Fruit fly (Drosophila melanogaster) whole organism, adult: ENCODE measurements around the gene CG9184.

Experiments
- CG11617 ChIP-seq: fragments of 200-800 bp; sonication (Bioruptor generic); optimal IDR thresholded peaks from 2 replicates; lab custom pipeline; 2017; ENCODE audit warnings: mild to moderate bottlenecking, missing biosample characterization, missing genetic modification reagents, missing genetic modification characterization
- CG12768 ChIP-seq: fragments of 200-800 bp; sonication (Bioruptor generic); optimal IDR thresholded peaks from 2 replicates; lab custom pipeline; 2017; ENCODE audit warnings: missing biosample characterization, missing genetic modification characterization, mild to moderate bottlenecking, moderate library complexity, missing genetic modification reagents
- CG14711 ChIP-seq: fragments of 200-800 bp; sonication (Bioruptor generic); optimal IDR thresholded peaks from 2 replicates; lab custom pipeline; 2018; ENCODE audit warnings: missing biosample characterization, mild to moderate bottlenecking, missing genetic modification characterization, moderate library complexity
- CG1620 ChIP-seq: fragments of 200-800 bp; sonication (Bioruptor generic); optimal IDR thresholded peaks from 2 replicates; lab custom pipeline; 2016; ENCODE audit warnings: missing biosample characterization, missing genetic modification characterization
- CG33017 ChIP-seq: fragments of 200-800 bp; sonication (Bioruptor generic); optimal IDR thresholded peaks from 2 replicates; lab custom pipeline; 2018; ENCODE audit warnings: missing biosample characterization, mild to moderate bottlenecking, missing genetic modification characterization, moderate library complexity
- CG5204 ChIP-seq: fragments of 200-800 bp; sonication (Bioruptor generic); optimal IDR thresholded peaks from 2 replicates; lab custom pipeline; 2016; ENCODE audit warnings: missing biosample characterization, missing genetic modification characterization
- CG7045 ChIP-seq: fragments of 200-800 bp; sonication (Bioruptor generic); optimal IDR thresholded peaks from 2 replicates; lab custom pipeline; 2017; ENCODE audit warnings: missing biosample characterization, mild to moderate bottlenecking, missing genetic modification characterization
- CG7101 ChIP-seq: fragments of 200-800 bp; sonication (Bioruptor generic); optimal IDR thresholded peaks from 2 replicates; lab custom pipeline; 2018; ENCODE audit warnings: missing biosample characterization, mild to moderate bottlenecking, missing genetic modification characterization, moderate library complexity
- Clk ChIP-seq: fragments of 200-800 bp; sonication (Bioruptor generic); optimal IDR thresholded peaks from 2 replicates; lab custom pipeline; 2017; ENCODE audit warnings: missing biosample characterization, missing genetic modification characterization
- Crg-1 ChIP-seq: fragments of 200-800 bp; sonication (Bioruptor generic); optimal IDR thresholded peaks from 2 replicates; lab custom pipeline; 2016; ENCODE audit warnings: missing biosample characterization, missing genetic modification characterization
- Hr96 ChIP-seq: fragments of 200-800 bp; sonication (Bioruptor generic); optimal IDR thresholded peaks from 2 replicates; lab custom pipeline; 2016; ENCODE audit warnings: missing biosample characterization, missing genetic modification characterization
- Mnt ChIP-seq: fragments of 200-800 bp; sonication (Bioruptor generic); optimal IDR thresholded peaks from 2 replicates; lab custom pipeline; 2016; ENCODE audit warnings: missing biosample characterization, mild to moderate bottlenecking, missing genetic modification characterization
- bab1 ChIP-seq: fragments of 200-800 bp; sonication (Bioruptor generic); optimal IDR thresholded peaks from 3 replicates; lab custom pipeline; 2019; ENCODE audit warnings: missing biosample characterization, mild to moderate bottlenecking, missing genetic modification characterization, moderate library complexity
- cic ChIP-seq: fragments of 200-800 bp; sonication (Bioruptor generic); optimal IDR thresholded peaks from 2 replicates; lab custom pipeline; 2017; ENCODE audit warnings: missing biosample characterization, mild to moderate bottlenecking, missing genetic modification characterization, moderate library complexity
- cnc ChIP-seq, 2 experiments: fragments of >200 bp; optimal IDR thresholded peaks; 2 replicates each; lab custom pipeline; 2017
- kay ChIP-seq: fragments of 200-800 bp; sonication (Bioruptor generic); peaks from one replicate; lab custom pipeline; 2016; ENCODE audit warnings: missing biosample characterization, missing genetic modification characterization, borderline replicate concordance
- ovo ChIP-seq: fragments of 200-800 bp; sonication (Bioruptor generic); optimal IDR thresholded peaks from 2 replicates; lab custom pipeline; 2016; ENCODE audit warnings: missing biosample characterization, missing genetic modification characterization
- pad ChIP-seq: fragments of 200-800 bp; sonication (Bioruptor generic); optimal IDR thresholded peaks from 3 replicates; lab custom pipeline; 2017; ENCODE audit warnings: missing biosample characterization, missing genetic modification characterization, mild to moderate bottlenecking, moderate library complexity, missing genetic modification reagents
- tj ChIP-seq: fragments of 200-800 bp; sonication (Bioruptor generic); optimal IDR thresholded peaks from 3 replicates; lab custom pipeline; 2017; ENCODE audit warnings: missing biosample characterization, mild to moderate bottlenecking, missing genetic modification characterization, moderate library complexity
- toe ChIP-seq: fragments of 200-800 bp; sonication (Bioruptor generic); optimal IDR thresholded peaks from 2 replicates; lab custom pipeline; 2016; ENCODE audit warnings: missing biosample characterization, missing genetic modification characterization

CG9184 gene

DNA sequence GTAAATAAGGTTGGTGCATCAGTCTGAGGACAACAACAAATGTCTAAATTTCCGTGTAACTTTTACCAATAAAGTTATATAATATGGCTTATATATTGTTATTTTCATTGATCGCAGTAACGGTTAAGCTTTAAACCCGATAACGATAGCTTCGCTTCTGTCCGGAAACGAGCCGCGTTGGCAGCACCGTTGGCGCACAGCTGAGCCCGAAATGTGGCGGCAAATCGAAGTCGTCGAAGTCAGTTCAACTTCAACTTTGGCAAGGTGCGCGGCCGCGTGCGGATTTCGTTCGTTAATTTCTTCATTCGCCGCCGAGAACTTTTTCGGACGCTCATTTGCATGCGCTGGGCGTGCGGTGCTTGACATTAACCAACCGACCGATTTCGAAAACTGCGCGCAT, 4.4 kb downstream of the CG9184 start, which contains the start of gene Myo61F:
Myo61F (plus strand) TSS at position 240 of the 400 bp plus-strand sequence.
- TF ChIP-seq Clk (no peak), Crg-1 (GFP tag; lab: Kevin White, UChicago) (no peak), CG5204 (GFP tag; lab: Kevin White, UChicago) (no peak), CG11617 (GFP tag; lab: Kevin White, UChicago) (no peak), tj (peak; percentile 42), CG14711 (tag; lab: Kevin White, UChicago) (no peak), ovo (GFP tag; lab: Kevin White, UChicago) (no peak), Mnt (GFP tag; lab: Kevin White, UChicago) (peak; percentile 28), bab1 (GFP tag; lab: Kevin White, UChicago) (peak; percentile 54), CG7101 (tag; lab: Kevin White, UChicago) (no peak)

DNA sequence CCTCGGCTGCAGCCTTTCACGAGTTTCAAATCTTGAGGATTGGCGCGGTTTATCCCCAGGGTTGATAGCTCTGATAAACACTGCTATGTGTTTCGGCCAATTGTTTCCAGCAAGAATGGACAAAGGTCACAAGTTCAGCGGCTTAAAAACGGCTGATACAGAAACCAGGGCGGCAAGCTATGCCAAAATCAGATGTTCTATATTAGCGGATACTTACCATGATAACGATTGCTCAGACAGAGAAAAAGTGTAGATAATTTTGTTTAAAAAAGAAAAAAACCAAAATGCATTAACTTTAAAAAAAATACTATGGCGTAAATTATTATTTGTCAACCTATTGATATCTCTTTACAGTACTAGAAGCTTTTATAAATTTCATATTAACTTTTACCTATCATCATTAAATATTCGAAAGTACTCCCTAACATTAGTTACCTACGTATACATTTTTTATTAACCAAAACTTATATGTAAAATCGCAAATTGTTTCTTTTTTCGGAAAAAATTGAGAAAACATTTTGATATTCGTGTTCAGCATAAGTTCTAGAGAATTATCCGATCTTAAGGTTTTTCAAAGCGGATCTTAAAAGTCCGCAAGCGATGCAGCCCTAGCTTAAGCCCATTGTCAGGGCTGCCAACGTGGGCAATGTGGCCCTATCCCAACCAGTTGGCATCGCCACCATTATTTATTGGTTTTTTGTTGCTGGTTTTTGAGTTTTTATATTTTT, 9.4 kb downstream of the CG9184 start, which contains the start of the genes sturkopf and Herc4:
sturkopf (minus strand) TSS at position 339 of the 728 bp plus-strand sequence.
Herc4 (plus strand) TSS at position 658 of the 728 bp plus-strand sequence.
- TF ChIP-seq CG11617 (GFP tag; lab: Kevin White, UChicago), result peak; percentile 91
- TF ChIP-seq pad (GFP tag; lab: Kevin White, UChicago), result peak; percentile 59
- TF ChIP-seq ovo (GFP tag; lab: Kevin White, UChicago), result peak; percentile 43
- peak; percentile 91 for TF ChIP-seq tj
- TF ChIP-seq CG5204 (GFP tag; lab: Kevin White, UChicago), result peak; percentile 90
- peak; percentile 38 for TF ChIP-seq CG12768 (GFP tag; lab: Kevin White, UChicago)
- no peak for TF ChIP-seq bab1 (GFP tag; lab: Kevin White, UChicago)
- peak; percentile 83 for TF ChIP-seq CG7101 (tag; lab: Kevin White, UChicago)
- peak; percentile 72 for TF ChIP-seq CG7045 (GFP tag; lab: Kevin White, UChicago)
- peak; percentile 81 for TF ChIP-seq CG33017 (tag; lab: Kevin White, UChicago)
- no peak for TF ChIP-seq Hr96 (GFP tag; lab: Kevin White, UChicago)
- peak; percentile 43 for TF ChIP-seq CG14711 (tag; lab: Kevin White, UChicago)
- no peak for TF ChIP-seq cic (GFP tag; lab: Kevin White, UChicago)
- TF ChIP-seq Clk, result peak; percentile 16
- TF ChIP-seq Crg-1 (GFP tag; lab: Kevin White, UChicago), result peak; percentile 68
- peak; percentile 82 for TF ChIP-seq CG1620 (GFP tag; lab: Kevin White, UChicago)
- peak; percentile 83 for TF ChIP-seq Mnt (GFP tag; lab: Kevin White, UChicago)
- no peak for TF ChIP-seq cnc (optimal IDR thresholded peaks at IDR 0.05; lab: Kevin White, UChicago)
- no peak for TF ChIP-seq kay (GFP tag; lab: Kevin White, UChicago)
- TF ChIP-seq toe (GFP tag; lab: Kevin White, UChicago), result peak; percentile 90

DNA sequence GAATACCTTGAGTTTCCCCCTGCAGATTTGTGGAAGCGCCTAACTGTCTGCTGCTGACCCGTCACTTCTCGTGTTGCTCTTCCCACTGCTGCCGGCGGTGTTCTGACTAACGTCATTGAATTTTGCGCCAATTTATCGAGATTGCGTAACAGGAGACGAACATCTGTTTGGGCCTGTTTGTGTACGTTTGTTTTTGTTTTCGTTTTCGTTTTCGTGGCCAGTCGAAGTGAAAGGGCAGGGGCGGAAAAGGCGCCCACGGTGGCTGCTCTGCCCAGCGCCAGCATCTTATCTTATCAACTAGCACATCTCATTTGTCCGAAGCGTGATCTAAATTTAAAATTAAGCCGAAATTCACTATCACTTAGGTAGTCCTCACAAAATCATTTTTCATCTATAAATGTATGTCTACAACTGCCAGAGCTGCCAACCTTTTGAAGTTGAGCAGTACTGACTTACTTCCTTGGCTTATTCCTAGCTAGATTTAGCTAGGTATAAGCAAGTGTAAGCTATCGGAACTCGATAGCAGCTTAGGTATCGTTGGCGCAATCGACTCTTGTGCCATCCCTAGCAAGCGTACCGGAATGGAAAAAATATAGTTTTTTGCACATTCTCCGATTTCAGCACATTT, 15.5 kb downstream of the CG9184 start, which contains the start of the genes Ctr9 and Nt5a:
Ctr9 (plus strand) TSS at position 220 of the 628 bp plus-strand sequence.
Nt5a (minus strand) TSS at position 414 of the 628 bp plus-strand sequence.
- TF ChIP-seq ovo (GFP tag; lab: Kevin White, UChicago) (peak; percentile 22), Hr96 (GFP tag; lab: Kevin White, UChicago) (no peak), pad (GFP tag; lab: Kevin White, UChicago) (peak; percentile 12), CG12768 (GFP tag; lab: Kevin White, UChicago) (peak; percentile 37), CG33017 (tag; lab: Kevin White, UChicago) (peak; percentile 13), Clk (no peak), cic (GFP tag; lab: Kevin White, UChicago) (peak; percentile 81), Mnt (GFP tag; lab: Kevin White, UChicago) (peak; percentile 78), tj (peak; percentile 57), bab1 (GFP tag; lab: Kevin White, UChicago) (peak; percentile 59), toe (GFP tag; lab: Kevin White, UChicago) (no peak), CG1620 (GFP tag; lab: Kevin White, UChicago) (peak; percentile 86), Crg-1 (GFP tag; lab: Kevin White, UChicago) (peak; percentile 75), CG11617 (GFP tag; lab: Kevin White, UChicago) (peak; percentile 60), CG5204 (GFP tag; lab: Kevin White, UChicago) (no peak), CG14711 (tag; lab: Kevin White, UChicago) (peak; percentile 78), CG7101 (tag; lab: Kevin White, UChicago) (peak; percentile 70), kay (GFP tag; lab: Kevin White, UChicago) (no peak), CG7045 (GFP tag; lab: Kevin White, UChicago) (peak; percentile 5)

DNA sequence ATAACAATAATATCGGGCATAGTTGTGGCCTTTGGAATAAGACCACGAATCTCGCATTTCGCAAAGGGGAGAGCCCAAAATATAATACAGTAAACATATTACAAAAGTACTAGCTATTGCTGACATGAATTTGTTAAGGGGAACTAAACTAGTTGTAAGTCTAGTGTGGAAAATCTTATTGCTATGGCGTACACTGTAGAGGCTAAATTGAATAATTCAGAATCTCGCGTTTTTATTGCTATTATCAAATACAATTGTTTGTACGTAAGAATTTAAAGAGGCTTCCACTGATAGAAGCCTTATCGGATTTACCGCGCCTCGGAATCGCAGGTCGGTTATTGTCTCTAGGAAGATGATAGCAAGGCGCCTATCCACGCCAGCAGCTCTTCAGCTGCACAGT, 17.3 kb downstream of the CG9184 start:
- TF ChIP-seq CG11617 (GFP tag; lab: Kevin White, UChicago) (no peak), cic (GFP tag; lab: Kevin White, UChicago) (peak; percentile 73), ovo (GFP tag; lab: Kevin White, UChicago) (no peak), CG33017 (tag; lab: Kevin White, UChicago) (peak; percentile 21), CG12768 (GFP tag; lab: Kevin White, UChicago) (peak; percentile 20)

DNA sequence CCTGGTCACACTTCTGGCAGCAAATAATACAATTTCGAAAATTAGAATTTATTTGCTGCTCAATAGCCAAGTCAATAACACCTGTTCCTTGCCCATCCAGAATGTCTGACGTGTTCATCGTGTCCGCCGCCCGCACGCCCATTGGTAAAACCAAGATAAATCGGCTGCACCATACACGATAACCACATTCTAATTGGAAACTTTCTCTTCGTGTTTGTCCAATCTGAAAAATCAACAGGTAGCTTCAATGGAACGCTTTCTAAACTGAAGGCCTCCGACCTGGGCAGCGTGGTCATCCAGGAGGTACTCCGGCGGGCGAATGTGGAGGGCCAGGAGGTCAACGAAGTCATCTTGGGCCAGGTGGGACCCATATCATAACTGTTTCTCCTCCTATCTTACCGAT, 19.7 kb downstream of the CG9184 start:
- TF ChIP-seq ovo (GFP tag; lab: Kevin White, UChicago) (no peak), CG11617 (GFP tag; lab: Kevin White, UChicago) (no peak), cic (GFP tag; lab: Kevin White, UChicago) (no peak)
